Worm (Caenorhabditis elegans) whole organism, mixed stage, embryonic: ENCODE results near the gene K09C4.9.

Experiments
- bed-3 ChIP-seq: fragments of 200-800 bp; sonication (Bioruptor generic); optimal IDR thresholded peaks from 3 replicates; lab custom pipeline; 2018; ENCODE audit warnings: mild to moderate bottlenecking, missing genetic modification characterization, moderate library complexity, missing compliant biosample characterization
- drap-1 ChIP-seq: fragments of 200-800 bp; sonication (Bioruptor generic); optimal IDR thresholded peaks from 3 replicates; lab custom pipeline; 2018; ENCODE audit warnings: mild to moderate bottlenecking, missing genetic modification characterization, missing compliant biosample characterization
- lin-13 ChIP-seq: fragments of 150-350 bp; optimal IDR thresholded peaks from 2 replicates; lab custom pipeline; 2014; ENCODE audit warnings: missing biosample characterization, missing genetic modification characterization
- nhr-12 ChIP-seq: fragments of 150-350 bp; optimal IDR thresholded peaks from 2 replicates; lab custom pipeline; 2014; ENCODE audit warnings: missing biosample characterization, missing genetic modification characterization
- nhr-237 ChIP-seq: fragments of 150-350 bp; optimal IDR thresholded peaks from 2 replicates; lab custom pipeline; 2014; ENCODE audit warnings: missing biosample characterization, missing genetic modification characterization
- nhr-28 ChIP-seq: fragments of 150-350 bp; optimal IDR thresholded peaks from 2 replicates; lab custom pipeline; 2014; ENCODE audit warnings: missing biosample characterization, missing genetic modification characterization
- nhr-76 ChIP-seq: sonication (generic microtip); optimal IDR thresholded peaks from 2 replicates; lab custom pipeline; 2017; ENCODE audit warnings: missing biosample characterization, missing genetic modification characterization
- unc-39 ChIP-seq: fragments of 150-350 bp; optimal IDR thresholded peaks from 2 replicates; lab custom pipeline; 2014; ENCODE audit warnings: missing biosample characterization, missing genetic modification characterization
- ztf-11 ChIP-seq: fragments of 150-350 bp; optimal IDR thresholded peaks from 2 replicates; lab custom pipeline; 2014; ENCODE audit warnings: missing biosample characterization, missing genetic modification characterization

DNA sequence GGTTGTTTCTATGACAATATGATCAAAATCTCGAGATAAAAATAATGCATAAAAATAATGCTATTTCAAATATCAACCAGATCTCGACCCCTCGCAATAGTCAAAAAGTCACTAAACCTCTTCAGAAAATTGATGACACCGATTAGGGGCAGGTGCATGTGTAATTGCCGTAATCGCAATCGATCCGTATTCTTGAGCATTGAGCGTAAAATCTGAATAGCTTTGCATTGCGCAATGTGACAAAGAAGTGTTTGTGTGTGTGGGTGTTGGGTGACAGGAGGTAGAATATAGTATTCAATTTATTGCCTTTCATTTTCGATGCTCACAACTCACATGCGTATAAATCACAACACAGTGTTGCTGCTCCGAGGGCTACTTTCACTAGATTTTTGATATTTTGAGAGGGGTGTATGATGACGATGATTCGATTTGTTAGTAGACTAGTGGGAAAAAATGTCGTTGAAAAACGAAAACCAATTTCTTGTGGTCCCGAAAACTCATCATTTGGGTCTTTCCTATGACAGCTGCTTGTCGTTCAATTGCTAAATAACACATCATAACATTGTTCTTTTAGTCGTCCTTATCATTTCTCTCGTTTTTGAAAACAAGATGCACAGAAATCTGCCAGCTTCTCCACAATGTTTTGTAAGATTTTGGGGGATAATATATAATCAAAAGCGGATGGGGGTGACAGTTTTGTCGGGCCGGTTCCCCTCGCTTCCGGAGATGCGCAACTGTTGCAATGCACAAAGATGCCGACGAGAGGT, 44.5 kb upstream of the K09C4.9 start:
- TF ChIP-seq nhr-237 (tag; lab: Kevin White, UChicago): no peak
- TF ChIP-seq nhr-12 (tag; lab: Kevin White, UChicago): no peak
- TF ChIP-seq bed-3 (GFP tag; lab: Kevin White, UChicago): no peak
- TF ChIP-seq unc-39 (tag; lab: Kevin White, UChicago): no peak
- no peak for TF ChIP-seq nhr-76 (tag; lab: Kevin White, UChicago)
- no peak for TF ChIP-seq nhr-28
- TF ChIP-seq ztf-11: no peak
- no peak for TF ChIP-seq drap-1
- TF ChIP-seq lin-13: no peak
